Fruit fly (Drosophila melanogaster) Kc167 (cell line): Measurements from ENCODE around the gene ttm2.

Experiments used
- Myc ChIP-seq: fragments of >200 bp; optimal IDR thresholded peaks from 2 replicates; lab custom pipeline; 2017; ENCODE audit warnings: missing external identifiers
- Sin3A ChIP-seq: fragments of >200 bp; optimal IDR thresholded peaks from 2 replicates; lab custom pipeline; 2018; ENCODE audit warnings: missing external identifiers
- h ChIP-seq: fragments of >200 bp; optimal IDR thresholded peaks from 3 replicates; lab custom pipeline; 2018; ENCODE audit warnings: missing external identifiers
- insv ChIP-seq: fragments of >200 bp; optimal IDR thresholded peaks from 3 replicates; lab custom pipeline; 2018; ENCODE audit warnings: missing external identifiers
- psq ChIP-seq: fragments of >200 bp; optimal IDR thresholded peaks from 2 replicates; lab custom pipeline; 2017; ENCODE audit warnings: missing external identifiers
- ttk ChIP-seq: sonication (Bioruptor generic); optimal IDR thresholded peaks from 2 replicates; lab custom pipeline; 2017; ENCODE audit warnings: missing external identifiers

Gene ttm2

dm6 chr3L:263500-264377 is 11.2 kb upstream of the ttm2 start:
- TF ChIP-seq insv (no peak), ttk (no peak), Myc (lab: Kevin White, UChicago) (no peak), psq (no peak), h (no peak), Sin3A (lab: Kevin White, UChicago) (no peak)

- no peak for TF ChIP-seq insv
- TF ChIP-seq ttk: no peak
- no peak for TF ChIP-seq psq
- no peak for TF ChIP-seq h
- no peak for TF ChIP-seq Sin3A (lab: Kevin White, UChicago)
- TF ChIP-seq Myc (lab: Kevin White, UChicago): no peak
Measured at dm6 chr3L:264378-265151, 10.4 kb upstream of the ttm2 start, which contains the start of the genes Tudor-SN and mRpL17. Gene Tudor-SN (minus strand): TSS chr3L:264380. Gene mRpL17 (plus strand): TSS chr3L:264779.

- TF ChIP-seq ttk (no peak), Myc (lab: Kevin White, UChicago) (no peak)
Measured at dm6 chr3L:265808-266207, 9.1 kb upstream of the ttm2 start, which contains the start of gene CG34263. Gene CG34263 (minus strand): TSS chr3L:265908.

dm6 chr3L:267083-267482 is 7.9 kb upstream of the ttm2 start, which contains the start of gene miple1:
Gene miple1 (plus strand): TSS chr3L:267299.
- TF ChIP-seq Myc (lab: Kevin White, UChicago) (no peak), insv (no peak), ttk (no peak), psq (no peak), Sin3A (lab: Kevin White, UChicago) (no peak), h (no peak)

- TF ChIP-seq ttk (no peak), h (no peak), Myc (lab: Kevin White, UChicago) (no peak), insv (no peak), psq (no peak)
Measured at dm6 chr3L:267618-268017, 7.3 kb upstream of the ttm2 start.

dm6 chr3L:270760-271500 is 4.0 kb upstream of the ttm2 start, which contains the start of gene miple2:
Gene miple2 (plus strand): TSS chr3L:271200.
- TF ChIP-seq Sin3A (lab: Kevin White, UChicago) (no peak), ttk (no peak), psq (no peak), h (no peak), Myc (lab: Kevin White, UChicago) (no peak)

dm6 chr3L:271501-272249 is 3.3 kb upstream of the ttm2 start:
- TF ChIP-seq Sin3A (lab: Kevin White, UChicago) (no peak), ttk (no peak), h (no peak), Myc (lab: Kevin White, UChicago) (no peak), psq (no peak), insv (no peak)

dm6 chr3L:273291-273690 is 1.7 kb upstream of the ttm2 start, which contains the start of gene CG32845:
Gene CG32845 (minus strand): TSS chr3L:273391.
- no peak for TF ChIP-seq Myc (lab: Kevin White, UChicago)
- TF ChIP-seq Sin3A (lab: Kevin White, UChicago): no peak
- TF ChIP-seq h: no peak
- TF ChIP-seq psq: no peak
- TF ChIP-seq ttk: no peak
- TF ChIP-seq insv: no peak

dm6 chr3L:276736-277487 is 2.0 kb downstream of the ttm2 start, which contains the start of gene RhoGEF3:
Gene RhoGEF3 (plus strand): TSS chr3L:277437.
- TF ChIP-seq psq (no peak), Myc (lab: Kevin White, UChicago) (no peak), ttk (no peak), Sin3A (lab: Kevin White, UChicago) (no peak), insv (no peak), h (no peak)

dm6 chr3L:282276-282675 is 7.3 kb downstream of the ttm2 start:
- no peak for TF ChIP-seq psq
- no peak for TF ChIP-seq h
- TF ChIP-seq Myc (lab: Kevin White, UChicago): no peak
- TF ChIP-seq Sin3A (lab: Kevin White, UChicago): no peak
- no peak for TF ChIP-seq insv
- no peak for TF ChIP-seq ttk

dm6 chr3L:284253-284652 is 9.3 kb downstream of the ttm2 start:
- TF ChIP-seq Sin3A (lab: Kevin White, UChicago): no peak
- no peak for TF ChIP-seq insv
- TF ChIP-seq Myc (lab: Kevin White, UChicago): no peak
- no peak for TF ChIP-seq ttk
- no peak for TF ChIP-seq h
- TF ChIP-seq psq: no peak
